Fruit fly (Drosophila melanogaster): Measurements from ENCODE around the gene Tsp.

Tsp gene

dm6 chr2L:6708997-6709662 lies at the start of gene Tsp (continued):
- TF ChIP-seq Med (GFP tag): peak; percentile 38
- TF ChIP-seq grn (GFP tag; optimal IDR thresholded peaks at IDR 0.05): peak; percentile 55
- TF ChIP-seq chif (GFP tag; optimal IDR thresholded peaks at IDR 0.05): no peak
- peak in 1 of 2 experiments; percentile 64 for TF ChIP-seq Eip74EF (GFP tag; optimal IDR thresholded peaks at IDR 0.05)
- TF ChIP-seq CG11696 (GFP tag; IDR thresholded peaks at IDR 0.05): no peak
- no peak; the same call in 1 of the 2 replicates for TF ChIP-seq amos (GFP tag; IDR thresholded peaks at IDR 0.05; ENCODE audit: partially characterized antibody)
- TF ChIP-seq mirr (GFP tag; optimal IDR thresholded peaks at IDR 0.05): peak; percentile 0
- TF ChIP-seq zf30C (GFP tag; optimal IDR thresholded peaks at IDR 0.05): no peak
- no peak for TF ChIP-seq insv (GFP tag; optimal IDR thresholded peaks at IDR 0.05)
- 0 out of 2 replicates have a peak, but pooled peaks have one; percentile 18 for TF ChIP-seq Bgb (GFP tag; IDR thresholded peaks at IDR 0.05; ENCODE audit: partially characterized antibody)
- TF ChIP-seq Opbp (GFP tag; IDR thresholded peaks at IDR 0.05; ENCODE audit: partially characterized antibody): 0 out of 3 replicates have a peak, but pooled peaks have one; percentile 27
- no peak for TF ChIP-seq jumu (GFP tag; optimal IDR thresholded peaks at IDR 0.05)
- TF ChIP-seq slou (GFP tag; optimal IDR thresholded peaks at IDR 0.05): no peak
- TF ChIP-seq gfzf (GFP tag; optimal IDR thresholded peaks at IDR 0.05): peak; percentile 32

DNA sequence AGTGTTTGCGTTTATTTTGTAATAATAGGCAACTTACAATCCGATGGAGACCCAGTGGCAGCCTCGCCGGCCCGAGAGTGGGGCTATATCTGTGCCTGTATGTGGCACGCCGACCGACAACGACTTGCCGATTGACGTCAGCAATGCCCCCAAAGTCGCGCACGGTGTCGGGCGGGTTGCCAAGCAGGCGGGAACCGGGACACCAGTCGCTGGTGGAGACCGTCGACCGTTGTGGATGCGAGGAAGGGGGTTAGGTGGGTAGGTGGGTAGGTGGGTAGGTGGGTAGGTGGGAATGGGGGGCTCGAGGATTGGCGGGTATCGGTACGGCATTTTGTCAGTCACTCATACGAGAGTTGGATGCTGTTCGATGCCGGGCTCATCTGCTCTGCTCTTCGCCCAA lies 42.2 kb upstream of the Tsp start:
- TF ChIP-seq Drgx (GFP tag; IDR thresholded peaks at IDR 0.05): 0 out of 2 replicates have a peak, but pooled peaks have one; percentile 15
- TF ChIP-seq schlank (tag; optimal IDR thresholded peaks at IDR 0.05): no peak
- TF ChIP-seq sr (GFP tag; IDR thresholded peaks at IDR 0.05): peak; percentile 83
- peak; percentile 71 for TF ChIP-seq crol (GFP tag; IDR thresholded peaks at IDR 0.05)
- TF ChIP-seq CG32532 (GFP tag; IDR thresholded peaks at IDR 0.05): 0 out of 2 replicates have a peak, but pooled peaks have one; percentile 20
- TF ChIP-seq CG10543 (GFP tag; optimal IDR thresholded peaks at IDR 0.05): peak; percentile 86
- TF ChIP-seq Hr39 (optimal IDR thresholded peaks at IDR 0.05): peak; percentile 15
- TF ChIP-seq Rfx (GFP tag; IDR thresholded peaks at IDR 0.05): peak; percentile 51
- peak; percentile 15 for TF ChIP-seq cwo (GFP tag; optimal IDR thresholded peaks at IDR 0.05)
- TF ChIP-seq CG8290 (GFP tag; optimal IDR thresholded peaks at IDR 0.05): no peak
- TF ChIP-seq CG8290 (tag; optimal IDR thresholded peaks at IDR 0.05): no peak
- TF ChIP-seq cas (GFP tag; IDR thresholded peaks at IDR 0.05): 0 out of 2 replicates have a peak, but pooled peaks have one; percentile 26
- peak; percentile 98 for TF ChIP-seq CG12769 (tag; optimal IDR thresholded peaks at IDR 0.05)
- TF ChIP-seq CG8765 (GFP tag; IDR thresholded peaks at IDR 0.05): no peak
- TF ChIP-seq Med (GFP tag): peak; percentile 55
- no peak for TF ChIP-seq wek (GFP tag; optimal IDR thresholded peaks at IDR 0.05)
- peak; percentile 92 for TF ChIP-seq CG6175 (GFP tag; IDR thresholded peaks at IDR 0.05)
- no peak for TF ChIP-seq Bgb (GFP tag; IDR thresholded peaks at IDR 0.05; ENCODE audit: partially characterized antibody)
- TF ChIP-seq CG9932 (GFP tag; IDR thresholded peaks at IDR 0.05): peak; percentile 30; the same call in 1 of the 2 replicates
- no peak for TF ChIP-seq CG18262 (tag; optimal IDR thresholded peaks at IDR 0.05)
- TF ChIP-seq sd (tag; optimal IDR thresholded peaks at IDR 0.05): peak; percentile 29
- TF ChIP-seq Deaf1 (tag; optimal IDR thresholded peaks at IDR 0.05): peak; percentile 31
- TF ChIP-seq Optix (GFP tag; IDR thresholded peaks at IDR 0.05): no peak

DNA sequence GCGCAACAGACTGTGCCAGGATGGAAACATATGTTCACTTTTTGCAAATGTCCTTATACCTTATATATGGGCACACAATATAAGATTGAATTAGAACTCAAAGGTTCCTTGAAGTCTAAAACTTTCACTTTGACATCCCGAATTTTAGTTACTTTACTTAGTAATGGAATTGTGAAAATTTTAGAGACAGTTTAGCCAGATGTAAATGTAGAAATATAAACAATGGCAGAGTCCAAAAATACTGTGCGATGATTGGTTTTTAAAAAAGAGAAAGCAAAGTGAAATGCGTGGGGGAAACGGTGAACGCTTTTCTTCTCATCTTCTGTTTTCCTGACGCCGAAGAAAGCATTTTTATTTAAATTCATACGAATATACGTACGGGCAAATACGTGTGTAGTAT lies 38.9 kb upstream of the Tsp start, which contains the start of gene CG44271:
Gene CG44271 (minus strand): TSS at position 101 of the 400 bp plus-strand sequence.
- TF ChIP-seq CG11723 (GFP tag; optimal IDR thresholded peaks at IDR 0.05): no peak
- TF ChIP-seq nmo (GFP tag; optimal IDR thresholded peaks at IDR 0.05): no peak
- TF ChIP-seq inv (GFP tag; IDR thresholded peaks at IDR 0.05; ENCODE audit: partially characterized antibody): no peak
- no peak for TF ChIP-seq CG4424 (GFP tag; optimal IDR thresholded peaks at IDR 0.05)
- TF ChIP-seq dysf (GFP tag; IDR thresholded peaks at IDR 0.05): no peak
- TF ChIP-seq lbe (GFP tag; optimal IDR thresholded peaks at IDR 0.05): no peak
- TF ChIP-seq CG7271 (tag; optimal IDR thresholded peaks at IDR 0.05): no peak
- TF ChIP-seq CG1024 (GFP tag; IDR thresholded peaks at IDR 0.05): no peak
- no peak for TF ChIP-seq CG9215 (GFP tag; IDR thresholded peaks at IDR 0.05)
- TF ChIP-seq tin (GFP tag; optimal IDR thresholded peaks at IDR 0.05): no peak
- TF ChIP-seq zf30C (GFP tag; optimal IDR thresholded peaks at IDR 0.05): no peak
- TF ChIP-seq CG14014 (GFP tag; IDR thresholded peaks at IDR 0.05): no peak
- no peak for TF ChIP-seq Abd-B (GFP tag; optimal IDR thresholded peaks at IDR 0.05)
- no peak for TF ChIP-seq cas (GFP tag; IDR thresholded peaks at IDR 0.05)
- no peak for TF ChIP-seq exex (tag; optimal IDR thresholded peaks at IDR 0.05)
